Fruit fly (Drosophila melanogaster) whole organism, wandering third instar larva: ENCODE data around the gene Rpn11.

Experiments
- CG9705 ChIP-seq: fragments of 200-800 bp; sonication (Bioruptor generic); optimal IDR thresholded peaks from 2 replicates; lab custom pipeline; 2018; ENCODE audit warnings: missing biosample characterization, mild to moderate bottlenecking, missing genetic modification characterization
- Hr78 ChIP-seq: fragments of >200 bp; optimal IDR thresholded peaks from 2 replicates; lab custom pipeline; 2017; ENCODE audit warnings: missing biosample characterization, missing genetic modification characterization
- OdsH ChIP-seq: fragments of 200-800 bp; sonication (Bioruptor generic); optimal IDR thresholded peaks from 2 replicates; lab custom pipeline; 2016; ENCODE audit warnings: missing biosample characterization, mild to moderate bottlenecking, missing genetic modification characterization
- h ChIP-seq: fragments of 200-800 bp; sonication (Bioruptor generic); optimal IDR thresholded peaks from 3 replicates; lab custom pipeline; 2016; ENCODE audit warnings: missing biosample characterization, mild to moderate bottlenecking, missing genetic modification characterization
- sage ChIP-seq: fragments of 200-800 bp; sonication (Bioruptor generic); optimal IDR thresholded peaks from 2 replicates; lab custom pipeline; 2016; ENCODE audit warnings: missing biosample characterization, mild to moderate bottlenecking, missing genetic modification characterization

DNA sequence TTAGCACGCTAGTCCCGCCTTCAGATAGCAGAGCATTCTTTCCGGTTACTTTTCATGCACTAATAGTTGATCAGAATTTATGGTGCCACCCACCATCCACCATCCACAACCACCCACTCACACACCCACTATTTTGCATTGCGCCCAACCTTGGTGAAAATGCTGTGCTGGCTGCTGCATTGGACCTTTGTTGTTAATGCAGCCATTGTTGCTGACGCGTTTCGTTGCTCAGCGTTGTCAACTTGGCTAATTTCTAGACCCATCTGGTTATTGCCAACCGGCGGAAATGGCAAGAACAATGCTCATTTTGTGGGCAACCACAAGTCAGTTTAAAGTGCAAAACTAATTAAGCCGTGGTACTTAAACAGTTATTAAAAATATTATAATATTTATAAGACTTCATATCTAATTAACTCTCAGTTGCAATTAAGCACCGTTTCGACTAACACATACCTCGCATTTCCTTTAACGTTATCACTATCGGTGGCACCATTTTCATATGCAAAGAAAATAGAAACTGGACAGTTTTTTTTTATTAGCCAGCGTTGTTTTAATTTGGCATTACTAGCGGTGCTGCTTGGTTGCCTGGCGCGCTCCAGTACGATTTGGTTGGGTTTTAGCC, 29.2 kb upstream of the Rpn11 start:
- TF ChIP-seq Hr78 (GFP tag; lab: Kevin White, UChicago) = no peak
- no peak for TF ChIP-seq sage
- no peak for TF ChIP-seq CG9705 (GFP tag; lab: Kevin White, UChicago)
- TF ChIP-seq OdsH (GFP tag; lab: Kevin White, UChicago) = no peak
- TF ChIP-seq h = no peak
